Worm (Caenorhabditis elegans) whole organism, L4 larva: ENCODE measurements around the gene svh-5.

Experiments
- F49E8.2 ChIP-seq: sonication (generic microtip); optimal IDR thresholded peaks from 2 replicates; lab custom pipeline; 2016; ENCODE audit warnings: missing compliant biosample characterization, mild to moderate bottlenecking, missing genetic modification characterization, borderline replicate concordance
- dve-1 ChIP-seq: sonication (generic microtip); optimal IDR thresholded peaks from 2 replicates; lab custom pipeline; 2017; ENCODE audit warnings: antibody characterized with exemption, mild to moderate bottlenecking, missing genetic modification characterization, missing compliant biosample characterization; ENCODE audit not compliant: insufficient read depth
- jun-1 ChIP-seq: fragments of 150-350 bp; optimal IDR thresholded peaks from 2 replicates; lab custom pipeline; 2014; ENCODE audit warnings: missing biosample characterization, missing genetic modification reagents, missing genetic modification characterization
- nhr-11 ChIP-seq: fragments of 150-350 bp; optimal IDR thresholded peaks from 2 replicates; lab custom pipeline; 2014; ENCODE audit warnings: missing biosample characterization, missing genetic modification characterization
- spr-3 ChIP-seq: fragments of 200-800 bp; sonication (Bioruptor generic); optimal IDR thresholded peaks from 2 replicates; lab custom pipeline; 2018; ENCODE audit warnings: mild to moderate bottlenecking, missing genetic modification characterization, missing compliant biosample characterization
- ztf-11 ChIP-seq: fragments of 150-350 bp; optimal IDR thresholded peaks from 2 replicates; lab custom pipeline; 2014; ENCODE audit warnings: missing biosample characterization, missing genetic modification characterization

DNA sequence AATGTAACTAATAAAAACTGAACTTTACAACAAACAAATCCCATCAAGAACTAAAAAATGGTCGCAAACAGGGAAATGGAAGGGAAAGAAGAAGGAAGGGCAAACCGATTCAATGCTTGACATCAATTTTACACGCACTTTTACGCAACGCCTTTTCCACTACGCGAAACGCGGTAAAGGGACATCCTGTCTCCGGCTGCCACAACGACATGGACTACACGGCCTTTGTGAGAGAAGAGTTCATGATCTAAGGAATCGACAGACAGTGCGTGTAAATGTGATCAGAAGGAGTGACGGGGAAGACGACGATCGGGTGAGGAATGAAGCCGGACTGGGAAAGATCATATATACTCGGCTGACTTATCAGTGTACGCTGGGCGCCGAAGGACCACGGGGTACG lies 2.8 kb upstream of the svh-5 start:
- TF ChIP-seq spr-3 (no peak), F49E8.2 (tag; lab: Kevin White, UChicago) (no peak), dve-1 (no peak), nhr-11 (tag; lab: Kevin White, UChicago) (no peak), ztf-11 (tag; lab: Kevin White, UChicago) (no peak), jun-1 (tag; lab: Kevin White, UChicago) (no peak)
